Fruit fly (Drosophila melanogaster): ENCODE results near the gene CG14013.

dm6 chr2L:5505130-5505529 lies 48.5 kb downstream of the CG14013 start:
- TF ChIP-seq Sin3A (optimal IDR thresholded peaks at IDR 0.05) = no peak
- TF ChIP-seq psq (optimal IDR thresholded peaks at IDR 0.05) = no peak
